Fruit fly (Drosophila melanogaster) whole organism, prepupa: Measurements from ENCODE around the gene kek5.

Experiments
- Blimp-1 ChIP-seq: fragments of 200-800 bp; sonication (Bioruptor generic); optimal IDR thresholded peaks from 3 replicates; lab custom pipeline; 2017; ENCODE audit warnings: missing biosample characterization, missing genetic modification characterization, mild to moderate bottlenecking, moderate library complexity, missing genetic modification reagents
- CG11294 ChIP-seq: fragments of 200-800 bp; sonication (Bioruptor generic); IDR thresholded peaks from 2 replicates; pipeline ENCODE4 v1.3.6; 2022; ENCODE audit warnings: missing biosample characterization, missing genetic modification characterization
- CG3032 ChIP-seq: fragments of 200-800 bp; optimal IDR thresholded peaks from 2 replicates; lab custom pipeline; 2019; ENCODE audit warnings: missing biosample characterization, mild to moderate bottlenecking, missing genetic modification characterization, moderate library complexity
- CG8632 ChIP-seq: fragments of 200-800 bp; sonication (Bioruptor generic); optimal IDR thresholded peaks from 3 replicates; lab custom pipeline; 2016; ENCODE audit warnings: missing biosample characterization, missing genetic modification characterization
- CG9139 ChIP-seq: fragments of 200-800 bp; sonication (Bioruptor generic); optimal IDR thresholded peaks from 3 replicates; lab custom pipeline; 2017; ENCODE audit warnings: missing biosample characterization, mild to moderate bottlenecking, missing genetic modification characterization
- Hr39 ChIP-seq: fragments of 200-800 bp; sonication (Bioruptor generic); optimal IDR thresholded peaks from 2 replicates; lab custom pipeline; 2016; ENCODE audit warnings: missing biosample characterization, missing genetic modification characterization
- net ChIP-seq: fragments of 200-800 bp; sonication (Bioruptor generic); optimal IDR thresholded peaks from 3 replicates; lab custom pipeline; 2016; ENCODE audit warnings: missing biosample characterization, missing genetic modification characterization
- svp ChIP-seq: fragments of 200-800 bp; sonication (Bioruptor generic); peaks from one replicate; lab custom pipeline; 2016; ENCODE audit warnings: missing biosample characterization, missing genetic modification characterization

DNA sequence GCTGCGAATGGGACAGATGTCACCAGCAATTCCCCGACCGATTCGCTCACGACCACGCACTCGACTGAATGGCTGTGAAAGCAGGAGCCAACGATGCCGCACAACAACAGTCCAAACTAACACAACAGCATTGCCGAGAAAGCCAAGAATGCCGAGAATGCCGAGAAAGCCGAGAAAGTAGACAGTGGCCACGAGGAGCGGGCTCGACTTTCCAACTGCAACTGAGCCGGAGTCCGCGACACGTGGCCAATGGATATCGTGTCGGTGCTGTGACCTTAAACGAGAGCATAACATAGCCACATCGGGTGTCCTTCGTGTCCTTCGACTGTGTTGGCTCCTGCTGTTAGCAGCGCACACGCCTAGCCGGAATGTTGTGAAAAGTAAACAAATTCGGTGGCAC lies 4.8 kb upstream of the kek5 start, which contains the start of gene nAChRalpha7:
- TF ChIP-seq CG11294 (no peak), Hr39 (no peak), net (GFP tag; lab: Kevin White, UChicago) (no peak), CG3032 (tag; lab: Kevin White, UChicago) (no peak), CG9139 (GFP tag; lab: Kevin White, UChicago) (no peak), CG8632 (GFP tag; lab: Kevin White, UChicago) (no peak), Blimp-1 (no peak), svp (GFP tag; lab: Kevin White, UChicago) (no peak)
